Worm (Caenorhabditis elegans): ENCODE measurements around the gene C45G9.14.

DNA sequence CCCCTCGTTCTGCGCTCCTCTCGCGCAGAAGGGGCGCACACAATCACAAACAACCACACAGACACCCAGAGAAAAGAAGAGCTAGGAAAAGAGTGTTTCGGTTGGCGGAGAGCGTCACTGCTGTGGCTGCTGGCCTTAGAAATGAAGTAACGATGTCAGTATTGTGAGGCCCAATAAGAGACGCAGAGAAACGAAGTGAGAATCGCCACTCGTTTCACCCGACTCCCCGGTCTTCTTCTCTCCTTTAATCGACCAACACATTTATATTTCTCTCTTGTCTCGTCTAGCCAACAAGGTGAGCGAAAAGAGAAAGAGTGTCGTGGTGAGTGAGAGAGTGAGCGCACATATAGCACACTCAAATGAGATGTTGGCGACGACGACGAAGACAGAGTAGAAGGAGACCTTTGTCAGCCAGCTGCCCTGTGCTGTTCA is 30.9 kb upstream of the C45G9.14 start:
- TF ChIP-seq ceh-82 (tag; optimal IDR thresholded peaks at IDR 0.05) = no peak
- TF ChIP-seq vab-7 (GFP tag; IDR thresholded peaks at IDR 0.05) = 0 out of 2 replicates have a peak, but pooled peaks have one; percentile 39
- TF ChIP-seq ceh-62 (tag; optimal IDR thresholded peaks at IDR 0.05) = no peak
- peak; percentile 94 for TF ChIP-seq nhr-11 (tag; optimal IDR thresholded peaks at IDR 0.05)
- peak; percentile 98 for TF ChIP-seq aha-1 (tag)
- no peak for TF ChIP-seq nhr-237 (tag; optimal IDR thresholded peaks at IDR 0.05)
- no peak for TF ChIP-seq ZK546.5 (tag; optimal IDR thresholded peaks at IDR 0.05)
- 0 out of 2 replicates have a peak, but pooled peaks have one; percentile 35 for TF ChIP-seq lim-7 (GFP tag; IDR thresholded peaks at IDR 0.05)
- peak; percentile 71 for TF ChIP-seq ces-1 (GFP tag; optimal IDR thresholded peaks at IDR 0.05)
- TF ChIP-seq dpl-1 (GFP tag; optimal IDR thresholded peaks at IDR 0.05) = peak; percentile 56
- peak; percentile 62 for TF ChIP-seq nhr-25 (tag; optimal IDR thresholded peaks at IDR 0.05; ENCODE audit: borderline replicate concordance, insufficient read depth)
- TF ChIP-seq lin-38 (GFP tag; IDR thresholded peaks at IDR 0.05) = peak; percentile 67
- no peak for TF ChIP-seq Y48G9A.11 (GFP tag; IDR thresholded peaks at IDR 0.05)
